Fruit fly (Drosophila melanogaster) whole organism, embryonic: ENCODE data around the gene CG31174.

ENCODE experiments used
- Atf3 ChIP-seq: fragments of 200-800 bp; sonication (Bioruptor generic); optimal IDR thresholded peaks from 3 replicates; lab custom pipeline; 2016; ENCODE audit warnings: missing biosample characterization, missing genetic modification characterization
- B-H1 ChIP-seq: fragments of 200-800 bp; sonication (Bioruptor generic); IDR thresholded peaks from 3 replicates; pipeline ENCODE4 v1.3.6; 2022; ENCODE audit warnings: missing biosample characterization, missing genetic modification characterization
- Bteb2 ChIP-seq: fragments of 200-800 bp; sonication (Bioruptor generic); optimal IDR thresholded peaks from 2 replicates; lab custom pipeline; 2016; ENCODE audit warnings: missing biosample characterization, missing genetic modification characterization
- CG10147 ChIP-seq: fragments of 200-800 bp; sonication (Bioruptor generic); optimal IDR thresholded peaks from 2 replicates; lab custom pipeline; 2019; ENCODE audit warnings: missing biosample characterization, mild to moderate bottlenecking, missing genetic modification characterization, moderate library complexity
- CG10565 ChIP-seq: fragments of 200-800 bp; sonication (Bioruptor generic); optimal IDR thresholded peaks from 3 replicates; lab custom pipeline; 2016; ENCODE audit warnings: missing biosample characterization, mild to moderate bottlenecking, missing genetic modification characterization
- CG11560 ChIP-seq: fragments of 200-800 bp; sonication (Bioruptor generic); IDR thresholded peaks from 3 replicates; pipeline ENCODE4 v1.3.6; 2022; ENCODE audit warnings: missing biosample characterization, missing genetic modification characterization
- CG12104 ChIP-seq: fragments of 200-800 bp; sonication (Bioruptor generic); optimal IDR thresholded peaks from 3 replicates; lab custom pipeline; 2016; ENCODE audit warnings: missing biosample characterization, missing genetic modification characterization
- CG13624 ChIP-seq: fragments of 200-800 bp; sonication (Bioruptor generic); optimal IDR thresholded peaks from 2 replicates; lab custom pipeline; 2016; ENCODE audit warnings: missing biosample characterization, missing genetic modification characterization
- CG14050 ChIP-seq: fragments of 200-800 bp; sonication (Bioruptor generic); IDR thresholded peaks from 3 replicates; pipeline ENCODE4 v1.3.6; 2022; ENCODE audit warnings: missing biosample characterization, missing genetic modification characterization
- CG14441 ChIP-seq: fragments of 200-800 bp; sonication (Bioruptor generic); IDR thresholded peaks from 2 replicates; pipeline ENCODE4 v1.3.6; 2022; ENCODE audit warnings: missing biosample characterization, missing genetic modification characterization
- CG14860 ChIP-seq: fragments of 200-800 bp; sonication (Bioruptor generic); IDR thresholded peaks from 3 replicates; pipeline ENCODE4 v1.3.6; 2022; ENCODE audit warnings: missing biosample characterization, missing genetic modification characterization; ENCODE audit not compliant: partially characterized antibody
- CG16863 ChIP-seq: fragments of 200-800 bp; sonication (Bioruptor generic); optimal IDR thresholded peaks from 3 replicates; lab custom pipeline; 2016; ENCODE audit warnings: missing biosample characterization, missing genetic modification characterization
- CG18619 ChIP-seq: fragments of 200-800 bp; sonication (Bioruptor generic); optimal IDR thresholded peaks from 3 replicates; lab custom pipeline; 2017; ENCODE audit warnings: missing biosample characterization, mild to moderate bottlenecking, missing genetic modification characterization
- CG34422 ChIP-seq: fragments of 200-800 bp; sonication (Bioruptor generic); IDR thresholded peaks from 3 replicates; pipeline ENCODE4 v1.3.6; 2022; ENCODE audit warnings: missing biosample characterization, missing genetic modification characterization
- CG4328 ChIP-seq: fragments of 200-800 bp; sonication (Bioruptor generic); optimal IDR thresholded peaks from 3 replicates; lab custom pipeline; 2017; ENCODE audit warnings: missing biosample characterization, missing genetic modification reagents, missing genetic modification characterization
- CG4617 ChIP-seq: fragments of 200-800 bp; sonication (Bioruptor generic); optimal IDR thresholded peaks from 3 replicates; lab custom pipeline; 2016; ENCODE audit warnings: missing biosample characterization, missing genetic modification characterization, borderline replicate concordance
- CG6854 ChIP-seq: fragments of 200-800 bp; sonication (Bioruptor generic); optimal IDR thresholded peaks from 3 replicates; lab custom pipeline; 2017; ENCODE audit warnings: missing biosample characterization, mild to moderate bottlenecking, missing genetic modification characterization
- CG7271 ChIP-seq: fragments of 200-800 bp; sonication (Bioruptor generic); optimal IDR thresholded peaks from 2 replicates; lab custom pipeline; 2018; ENCODE audit warnings: missing biosample characterization, mild to moderate bottlenecking, missing genetic modification characterization, moderate library complexity
- CG9437 ChIP-seq: fragments of 200-800 bp; sonication (Bioruptor generic); optimal IDR thresholded peaks from 2 replicates; lab custom pipeline; 2018; ENCODE audit warnings: missing biosample characterization, mild to moderate bottlenecking, missing genetic modification characterization
- CrebB ChIP-seq: fragments of 200-800 bp; sonication (Bioruptor generic); optimal IDR thresholded peaks from 3 replicates; lab custom pipeline; 2018; ENCODE audit warnings: missing biosample characterization, mild to moderate bottlenecking, missing genetic modification characterization
- Dbx ChIP-seq: fragments of 200-800 bp; sonication (Bioruptor generic); IDR thresholded peaks from 3 replicates; pipeline ENCODE4 v1.3.6; 2022; ENCODE audit warnings: missing biosample characterization, missing genetic modification characterization
- Fer1 ChIP-seq: fragments of 200-800 bp; sonication (Bioruptor generic); optimal IDR thresholded peaks from 2 replicates; lab custom pipeline; 2017; ENCODE audit warnings: missing biosample characterization, mild to moderate bottlenecking, missing genetic modification characterization
- H15 ChIP-seq: fragments of 200-800 bp; sonication (Bioruptor generic); IDR thresholded peaks from 3 replicates; pipeline ENCODE4 v1.3.6; 2022; ENCODE audit warnings: missing biosample characterization, missing genetic modification characterization
- Hey ChIP-seq: fragments of 200-800 bp; sonication (Bioruptor generic); optimal IDR thresholded peaks from 3 replicates; lab custom pipeline; 2018; ENCODE audit warnings: missing biosample characterization, mild to moderate bottlenecking, missing genetic modification characterization
- Hr51 ChIP-seq, 2 experiments: fragments of 200-800 bp; sonication (Bioruptor generic); optimal IDR thresholded peaks; 2 replicates in 1 of 2; 3 replicates in 1 of 2; lab custom pipeline; 2016 to 2018; ENCODE audit warnings: missing biosample characterization in 2 of 2, missing genetic modification characterization in 2 of 2, mild to moderate bottlenecking in 1 of 2, moderate library complexity in 1 of 2
- Hr78 ChIP-seq, 2 experiments: fragments of 200-800 bp in 1 of 2; fragments of >200 bp in 1 of 2; sonication (Bioruptor generic) in 1 of 2; optimal IDR thresholded peaks; 2 replicates each; lab custom pipeline; 2017 to 2019; ENCODE audit warnings: missing biosample characterization in 2 of 2, missing genetic modification characterization in 2 of 2, mild to moderate bottlenecking in 1 of 2, moderate library complexity in 1 of 2
- Kr ChIP-seq: fragments of 200-800 bp; sonication (Bioruptor generic); optimal IDR thresholded peaks from 2 replicates; lab custom pipeline; 2017; ENCODE audit warnings: missing biosample characterization, mild to moderate bottlenecking, missing genetic modification characterization
- Mad ChIP-seq: fragments of 200-800 bp; sonication (Bioruptor generic); optimal IDR thresholded peaks from 2 replicates; lab custom pipeline; 2016; ENCODE audit warnings: missing biosample characterization, missing genetic modification characterization
- Stat92E ChIP-seq, 3 experiments: fragments of >200 bp in 2 of 3; fragments of 200-800 bp in 1 of 3; sonication (Bioruptor generic) in 1 of 3; optimal IDR thresholded peaks; 2 replicates each; lab custom pipeline; 2017 to 2019; ENCODE audit warnings: missing biosample characterization in 3 of 3, missing genetic modification characterization in 3 of 3, mild to moderate bottlenecking in 1 of 3, moderate library complexity in 1 of 3
- br ChIP-seq: fragments of >200 bp; optimal IDR thresholded peaks from 2 replicates; lab custom pipeline; 2017
- disco-r ChIP-seq: fragments of 200-800 bp; sonication (Bioruptor generic); optimal IDR thresholded peaks from 2 replicates; lab custom pipeline; 2016; ENCODE audit warnings: missing biosample characterization, missing genetic modification characterization
- dmrt99B ChIP-seq: fragments of 200-800 bp; sonication (Bioruptor generic); optimal IDR thresholded peaks from 2 replicates; lab custom pipeline; 2018; ENCODE audit warnings: missing biosample characterization, mild to moderate bottlenecking, missing genetic modification characterization, moderate library complexity
- dysf ChIP-seq: fragments of 200-800 bp; sonication (Bioruptor generic); IDR thresholded peaks from 3 replicates; pipeline ENCODE4 v1.3.6; 2022; ENCODE audit warnings: missing biosample characterization, missing genetic modification characterization
- esg ChIP-seq: fragments of 200-800 bp; sonication (Bioruptor generic); conservative IDR thresholded peaks from 2 replicates; pipeline ENCODE4 v1.3.6; 2022; ENCODE audit warnings: missing biosample characterization, missing genetic modification characterization
- fd96Cb ChIP-seq: fragments of 200-800 bp; sonication (Bioruptor generic); optimal IDR thresholded peaks from 2 replicates; lab custom pipeline; 2018; ENCODE audit warnings: missing biosample characterization, mild to moderate bottlenecking, missing genetic modification characterization, moderate library complexity
- h ChIP-seq: fragments of >200 bp; optimal IDR thresholded peaks from 2 replicates; lab custom pipeline; 2017
- hb ChIP-seq: fragments of 200-800 bp; sonication (Bioruptor generic); IDR thresholded peaks from 3 replicates; pipeline ENCODE4 v1.3.6; 2022; ENCODE audit warnings: missing biosample characterization, missing genetic modification characterization; ENCODE audit not compliant: partially characterized antibody
- lola ChIP-seq, 3 experiments: fragments of >200 bp in 2 of 3; fragments of 200-800 bp in 1 of 3; sonication (Bioruptor generic) in 1 of 3; optimal IDR thresholded peaks; 2 replicates each; lab custom pipeline; 2017 to 2019; ENCODE audit warnings: missing biosample characterization in 3 of 3, missing genetic modification characterization in 3 of 3, mild to moderate bottlenecking in 1 of 3, moderate library complexity in 1 of 3
- mld ChIP-seq: fragments of 200-800 bp; sonication (Bioruptor generic); IDR thresholded peaks from 3 replicates; pipeline ENCODE4 v1.3.6; 2022; ENCODE audit warnings: missing biosample characterization, missing genetic modification characterization; ENCODE audit not compliant: partially characterized antibody
- nom ChIP-seq: fragments of 200-800 bp; sonication (Bioruptor generic); optimal IDR thresholded peaks from 2 replicates; lab custom pipeline; 2017; ENCODE audit warnings: missing biosample characterization, missing genetic modification characterization, mild to moderate bottlenecking, moderate library complexity, missing genetic modification reagents
- odd ChIP-seq: fragments of 200-800 bp; sonication (Bioruptor generic); optimal IDR thresholded peaks from 2 replicates; lab custom pipeline; 2017; ENCODE audit warnings: missing biosample characterization, mild to moderate bottlenecking, missing genetic modification characterization
- pfk ChIP-seq: fragments of 200-800 bp; sonication (Bioruptor generic); optimal IDR thresholded peaks from 2 replicates; lab custom pipeline; 2018; ENCODE audit warnings: missing biosample characterization, mild to moderate bottlenecking, missing genetic modification characterization, moderate library complexity
- pum ChIP-seq: fragments of 200-800 bp; sonication (Bioruptor generic); optimal IDR thresholded peaks from 2 replicates; lab custom pipeline; 2016; ENCODE audit warnings: missing biosample characterization, missing genetic modification characterization
- run ChIP-seq: fragments of 200-800 bp; sonication (Bioruptor generic); optimal IDR thresholded peaks from 3 replicates; lab custom pipeline; 2018; ENCODE audit warnings: missing biosample characterization, mild to moderate bottlenecking, missing genetic modification characterization
- sd ChIP-seq: fragments of 200-800 bp; sonication (Bioruptor generic); optimal IDR thresholded peaks from 3 replicates; lab custom pipeline; 2018; ENCODE audit warnings: missing biosample characterization, mild to moderate bottlenecking, missing genetic modification characterization, moderate library complexity
- tap ChIP-seq: fragments of 200-800 bp; optimal IDR thresholded peaks from 3 replicates; lab custom pipeline; 2019; ENCODE audit warnings: missing biosample characterization, mild to moderate bottlenecking, missing genetic modification characterization, moderate library complexity
- toy ChIP-seq: fragments of 200-800 bp; sonication (Bioruptor generic); IDR thresholded peaks from 2 replicates; pipeline ENCODE4 v1.3.6; 2022; ENCODE audit warnings: missing biosample characterization, missing genetic modification characterization
- wdn ChIP-seq: fragments of 200-800 bp; sonication (Bioruptor generic); IDR thresholded peaks from 2 replicates; pipeline ENCODE4 v1.3.6; 2022; ENCODE audit warnings: missing biosample characterization, missing genetic modification characterization
- wek ChIP-seq: fragments of 200-800 bp; sonication (Bioruptor generic); optimal IDR thresholded peaks from 3 replicates; lab custom pipeline; 2018; ENCODE audit warnings: missing biosample characterization, mild to moderate bottlenecking, missing genetic modification characterization, moderate library complexity
- zfh1 ChIP-seq: fragments of 200-800 bp; sonication (Bioruptor generic); IDR thresholded peaks from 3 replicates; pipeline ENCODE4 v1.3.6; 2022; ENCODE audit warnings: missing biosample characterization, missing genetic modification characterization

The CG31174 gene

dm6 chr3R:21859509-21859908 lies 9.8 kb downstream of the CG31174 start (continued):
- TF ChIP-seq Kr (GFP tag; lab: Kevin White, UChicago) (no peak), CG13624 (GFP tag; lab: Kevin White, UChicago) (no peak), Stat92E (GFP tag; optimal IDR thresholded peaks at IDR 0.05; lab: Kevin White, UChicago) (peak in 1 of 3 experiments; percentile 46), pfk (GFP tag; lab: Kevin White, UChicago) (no peak), nom (GFP tag; lab: Kevin White, UChicago) (peak; percentile 61), esg (GFP tag; lab: Robert Waterston, UW) (no peak; the same call in 1 of the 2 replicates), CG7271 (tag; lab: Kevin White, UChicago) (no peak), Hr78 (GFP tag; optimal IDR thresholded peaks at IDR 0.05; lab: Kevin White, UChicago) (peak in 1 of 2 experiments; percentile 13), br (no peak), CG4328 (GFP tag; lab: Kevin White, UChicago) (no peak), CG34422 (GFP tag; lab: Robert Waterston, UW) (0 out of 3 replicates have a peak, but pooled peaks have one; percentile 37), run (tag; lab: Kevin White, UChicago) (no peak), CG9437 (GFP tag; lab: Kevin White, UChicago) (peak; percentile 40), dysf (GFP tag; lab: Robert Waterston, UW) (0 out of 3 replicates have a peak, but pooled peaks have one; percentile 47), hb (no peak), Hey (tag; lab: Kevin White, UChicago) (no peak), mld (GFP tag; lab: Robert Waterston, UW) (no peak), fd96Cb (tag; lab: Kevin White, UChicago) (peak; percentile 23), H15 (no peak; the same call in 2 of the 3 replicates), CG4617 (no peak), Bteb2 (GFP tag; lab: Kevin White, UChicago) (no peak), Mad (peak; percentile 30), wdn (no peak), CG14441 (GFP tag; lab: Robert Waterston, UW) (no peak), odd (GFP tag; lab: Kevin White, UChicago) (no peak), Fer1 (GFP tag; lab: Kevin White, UChicago) (no peak), tap (tag; lab: Kevin White, UChicago) (no peak), CG14050 (no peak), pum (GFP tag; lab: Kevin White, UChicago) (peak; percentile 26), zfh1 (GFP tag; lab: Robert Waterston, UW) (peak; percentile 63; the same call in 1 of the 3 replicates), CG11560 (no peak), CG12104 (no peak), Hr51 (GFP tag; optimal IDR thresholded peaks at IDR 0.05; lab: Kevin White, UChicago) (peak; percentile 9 to 35), sd (tag; lab: Kevin White, UChicago) (no peak), Dbx (no peak), dmrt99B (tag; lab: Kevin White, UChicago) (peak; percentile 52), disco-r (GFP tag; lab: Kevin White, UChicago) (no peak), B-H1 (GFP tag; lab: Robert Waterston, UW) (no peak), CG10147 (GFP tag; lab: Kevin White, UChicago) (no peak), h (lab: Kevin White, UChicago) (no peak), Atf3 (GFP tag; lab: Kevin White, UChicago) (no peak), CG10565 (GFP tag; lab: Kevin White, UChicago) (no peak), lola (GFP tag; optimal IDR thresholded peaks at IDR 0.05; lab: Kevin White, UChicago) (peak in 1 of 3 experiments; percentile 75), CrebB (no peak), CG18619 (GFP tag; lab: Kevin White, UChicago) (peak; percentile 38), CG14860 (GFP tag; lab: Robert Waterston, UW) (no peak), CG16863 (no peak), toy (GFP tag; lab: Robert Waterston, UW) (no peak), wek (peak; percentile 6), CG6854 (GFP tag; lab: Kevin White, UChicago) (no peak)
